Fruit fly (Drosophila melanogaster) whole organism, adult: ENCODE results near the gene ppk7.

ENCODE experiments used
- CG33017 ChIP-seq: fragments of 200-800 bp; sonication (Bioruptor generic); optimal IDR thresholded peaks from 2 replicates; lab custom pipeline; 2018; ENCODE audit warnings: missing biosample characterization, mild to moderate bottlenecking, missing genetic modification characterization, moderate library complexity
- CG7045 ChIP-seq: fragments of 200-800 bp; sonication (Bioruptor generic); optimal IDR thresholded peaks from 2 replicates; lab custom pipeline; 2017; ENCODE audit warnings: missing biosample characterization, mild to moderate bottlenecking, missing genetic modification characterization
- ovo ChIP-seq: fragments of 200-800 bp; sonication (Bioruptor generic); optimal IDR thresholded peaks from 2 replicates; lab custom pipeline; 2016; ENCODE audit warnings: missing biosample characterization, missing genetic modification characterization
- pad ChIP-seq: fragments of 200-800 bp; sonication (Bioruptor generic); optimal IDR thresholded peaks from 3 replicates; lab custom pipeline; 2017; ENCODE audit warnings: missing biosample characterization, missing genetic modification characterization, mild to moderate bottlenecking, moderate library complexity, missing genetic modification reagents
- toe ChIP-seq: fragments of 200-800 bp; sonication (Bioruptor generic); optimal IDR thresholded peaks from 2 replicates; lab custom pipeline; 2016; ENCODE audit warnings: missing biosample characterization, missing genetic modification characterization

- TF ChIP-seq toe (GFP tag; lab: Kevin White, UChicago): no peak
- no peak for TF ChIP-seq pad
- no peak for TF ChIP-seq CG33017 (tag; lab: Kevin White, UChicago)
- no peak for TF ChIP-seq CG7045 (GFP tag; lab: Kevin White, UChicago)
- no peak for TF ChIP-seq ovo (GFP tag; lab: Kevin White, UChicago)
Measured at dm6 chr2L:6340222-6340725, 13.9 kb downstream of the ppk7 start.
